Fruit fly (Drosophila melanogaster) whole organism: ENCODE measurements around the gene exex.

Source experiments
- CG8478 ChIP-seq: fragments of >200 bp; optimal IDR thresholded peaks from 2 replicates; lab custom pipeline; 2018; ENCODE audit warnings: inconsistent platforms
- Dll ChIP-seq: fragments of >200 bp; optimal IDR thresholded peaks from 2 replicates; lab custom pipeline; 2017
- EcR ChIP-seq, 2 experiments: fragments of >200 bp; optimal IDR thresholded peaks; 2 replicates each; lab custom pipeline; 2017; ENCODE audit warnings: missing biosample characterization in 2 of 2, missing genetic modification characterization in 2 of 2, missing genetic modification reagents in 2 of 2
- pan ChIP-seq: fragments of >200 bp; optimal IDR thresholded peaks from 2 replicates; lab custom pipeline; 2017
- psq ChIP-seq: fragments of >200 bp; optimal IDR thresholded peaks from 2 replicates; lab custom pipeline; 2017
- usp ChIP-seq: fragments of >200 bp; optimal IDR thresholded peaks from 2 replicates; lab custom pipeline; 2017; ENCODE audit warnings: missing biosample characterization, missing genetic modification characterization, mixed read lengths

DNA sequence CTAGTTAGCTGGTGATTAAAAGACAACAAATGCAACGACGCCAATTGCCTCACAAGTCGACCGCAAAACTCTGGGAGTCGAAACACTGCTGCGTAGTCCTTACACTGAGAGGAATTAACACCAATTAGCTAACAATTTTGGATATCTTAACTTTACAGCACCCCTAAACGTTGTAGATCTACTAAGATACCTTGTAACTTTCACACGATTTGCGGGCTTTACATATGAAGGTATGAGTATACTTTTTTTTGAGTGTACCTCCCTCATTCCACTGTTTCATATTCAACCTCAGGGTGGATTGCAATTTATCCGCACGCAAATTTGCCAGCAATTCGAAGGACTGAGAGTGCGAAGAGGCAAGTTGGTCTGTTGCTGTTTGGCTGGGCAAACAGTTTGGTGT lies 15.6 kb downstream of the exex start:
- TF ChIP-seq psq (lab: Kevin White, UChicago) (no peak), pan (lab: Kevin White, UChicago) (no peak), usp (GFP tag; lab: Kevin White, UChicago) (no peak), CG8478 (lab: Kevin White, UChicago) (no peak), EcR (GFP tag; optimal IDR thresholded peaks at IDR 0.05; lab: Kevin White, UChicago) (no peak), Dll (lab: Kevin White, UChicago) (no peak)
